Fruit fly (Drosophila melanogaster) whole organism, embryonic: Measurements from ENCODE around the gene Wdfy2.

Experiments
- Aef1 ChIP-seq: fragments of 200-800 bp; sonication (Bioruptor generic); IDR thresholded peaks from 3 replicates; pipeline ENCODE4 v1.3.6; 2022; ENCODE audit warnings: missing biosample characterization, missing genetic modification characterization
- BtbVII ChIP-seq: fragments of 200-800 bp; sonication (Bioruptor generic); optimal IDR thresholded peaks from 3 replicates; lab custom pipeline; 2017; ENCODE audit warnings: missing biosample characterization, mild to moderate bottlenecking, missing genetic modification characterization
- CG10654 ChIP-seq: fragments of 200-800 bp; sonication (Bioruptor generic); optimal IDR thresholded peaks from 2 replicates; lab custom pipeline; 2016; ENCODE audit warnings: missing biosample characterization, missing genetic modification characterization
- CG11093 ChIP-seq: fragments of 200-800 bp; sonication (Bioruptor generic); IDR thresholded peaks from 3 replicates; pipeline ENCODE4 v1.3.6; 2022; ENCODE audit warnings: missing biosample characterization, missing genetic modification characterization
- CG11723 ChIP-seq: fragments of 200-800 bp; sonication (Bioruptor generic); optimal IDR thresholded peaks from 2 replicates; lab custom pipeline; 2017; ENCODE audit warnings: missing biosample characterization, mild to moderate bottlenecking, missing genetic modification characterization
- CG12071 ChIP-seq: fragments of 200-800 bp; sonication (Bioruptor generic); optimal IDR thresholded peaks from 3 replicates; lab custom pipeline; 2018; ENCODE audit warnings: missing biosample characterization, mild to moderate bottlenecking, missing genetic modification characterization
- CG12744 ChIP-seq: fragments of 200-800 bp; sonication (Bioruptor generic); optimal IDR thresholded peaks from 2 replicates; lab custom pipeline; 2016; ENCODE audit warnings: missing biosample characterization, missing genetic modification characterization
- CG12769 ChIP-seq: fragments of 200-800 bp; sonication (Bioruptor generic); optimal IDR thresholded peaks from 2 replicates; lab custom pipeline; 2019; ENCODE audit warnings: missing biosample characterization, mild to moderate bottlenecking, missing genetic modification characterization, moderate library complexity
- CG13123 ChIP-seq: fragments of 200-800 bp; sonication (Bioruptor generic); optimal IDR thresholded peaks from 2 replicates; lab custom pipeline; 2016; ENCODE audit warnings: missing biosample characterization, missing genetic modification characterization
- CG13894 ChIP-seq: fragments of 200-800 bp; sonication (Bioruptor generic); optimal IDR thresholded peaks from 3 replicates; lab custom pipeline; 2018; ENCODE audit warnings: missing biosample characterization, mild to moderate bottlenecking, missing genetic modification characterization, moderate library complexity
- CG14860 ChIP-seq: fragments of 200-800 bp; sonication (Bioruptor generic); IDR thresholded peaks from 3 replicates; pipeline ENCODE4 v1.3.6; 2022; ENCODE audit warnings: missing biosample characterization, missing genetic modification characterization; ENCODE audit not compliant: partially characterized antibody
- CG15269 ChIP-seq: fragments of 200-800 bp; sonication (Bioruptor generic); optimal IDR thresholded peaks from 2 replicates; lab custom pipeline; 2018; ENCODE audit warnings: missing biosample characterization, mild to moderate bottlenecking, missing genetic modification characterization, moderate library complexity
- CG16813 ChIP-seq: fragments of 200-800 bp; sonication (Bioruptor generic); IDR thresholded peaks from 3 replicates; pipeline ENCODE4 v1.3.6; 2022; ENCODE audit warnings: missing biosample characterization, missing genetic modification characterization; ENCODE audit not compliant: partially characterized antibody
- CG2129 ChIP-seq: fragments of 200-800 bp; sonication (Bioruptor generic); IDR thresholded peaks from 2 replicates; pipeline ENCODE4 v1.3.6; 2022; ENCODE audit warnings: missing biosample characterization, missing genetic modification characterization; ENCODE audit not compliant: partially characterized antibody
- CG30403 ChIP-seq: fragments of 200-800 bp; sonication (Bioruptor generic); optimal IDR thresholded peaks from 3 replicates; lab custom pipeline; 2016; ENCODE audit warnings: missing biosample characterization, missing genetic modification characterization
- CG3065 ChIP-seq: fragments of 200-800 bp; sonication (Bioruptor generic); optimal IDR thresholded peaks from 2 replicates; lab custom pipeline; 2016; ENCODE audit warnings: missing biosample characterization, missing genetic modification characterization
- CG3281 ChIP-seq: fragments of 200-800 bp; sonication (Bioruptor generic); optimal IDR thresholded peaks from 3 replicates; lab custom pipeline; 2017; ENCODE audit warnings: missing biosample characterization, mild to moderate bottlenecking, missing genetic modification characterization
- CG4328 ChIP-seq: fragments of 200-800 bp; sonication (Bioruptor generic); optimal IDR thresholded peaks from 3 replicates; lab custom pipeline; 2017; ENCODE audit warnings: missing biosample characterization, missing genetic modification reagents, missing genetic modification characterization
- CG4617 ChIP-seq: fragments of 200-800 bp; sonication (Bioruptor generic); optimal IDR thresholded peaks from 3 replicates; lab custom pipeline; 2016; ENCODE audit warnings: missing biosample characterization, missing genetic modification characterization, borderline replicate concordance
- CG4707 ChIP-seq: fragments of 200-800 bp; sonication (Bioruptor generic); optimal IDR thresholded peaks from 2 replicates; lab custom pipeline; 2018; ENCODE audit warnings: missing biosample characterization, mild to moderate bottlenecking, missing genetic modification characterization, moderate library complexity
- CG4730 ChIP-seq: fragments of 200-800 bp; sonication (Bioruptor generic); IDR thresholded peaks from 2 replicates; pipeline ENCODE4 v1.3.6; 2022; ENCODE audit warnings: missing biosample characterization, missing genetic modification characterization
- CG7556 ChIP-seq: fragments of 200-800 bp; sonication (Bioruptor generic); optimal IDR thresholded peaks from 2 replicates; lab custom pipeline; 2017; ENCODE audit warnings: missing biosample characterization, mild to moderate bottlenecking, missing genetic modification characterization
- CG8281 ChIP-seq: fragments of 200-800 bp; sonication (Bioruptor generic); optimal IDR thresholded peaks from 2 replicates; lab custom pipeline; 2018; ENCODE audit warnings: missing biosample characterization, mild to moderate bottlenecking, missing genetic modification characterization, moderate library complexity
- CG8359 ChIP-seq: fragments of 200-800 bp; sonication (Bioruptor generic); optimal IDR thresholded peaks from 2 replicates; lab custom pipeline; 2017; ENCODE audit warnings: missing biosample characterization, mild to moderate bottlenecking, missing genetic modification characterization, borderline replicate concordance
- CG9609 ChIP-seq: fragments of 200-800 bp; sonication (Bioruptor generic); optimal IDR thresholded peaks from 3 replicates; lab custom pipeline; 2016; ENCODE audit warnings: missing biosample characterization, missing genetic modification characterization
- Doc3 ChIP-seq: fragments of 200-800 bp; sonication (Bioruptor generic); IDR thresholded peaks from 3 replicates; pipeline ENCODE4 v1.3.6; 2022; ENCODE audit warnings: missing biosample characterization, missing genetic modification characterization; ENCODE audit not compliant: partially characterized antibody
- Drgx ChIP-seq: fragments of 200-800 bp; sonication (Bioruptor generic); IDR thresholded peaks from 2 replicates; pipeline ENCODE4 v1.3.6; 2022; ENCODE audit warnings: missing biosample characterization, missing genetic modification characterization
- Eip74EF ChIP-seq, 2 experiments: fragments of 200-800 bp in 1 of 2; fragments of >200 bp in 1 of 2; sonication (Bioruptor generic) in 1 of 2; optimal IDR thresholded peaks; 2 replicates each; lab custom pipeline; 2017 to 2019; ENCODE audit warnings: missing biosample characterization in 2 of 2, missing genetic modification characterization in 2 of 2, mild to moderate bottlenecking in 1 of 2, moderate library complexity in 1 of 2
- Myb ChIP-seq: fragments of 200-800 bp; sonication (Bioruptor generic); optimal IDR thresholded peaks from 2 replicates; lab custom pipeline; 2016; ENCODE audit warnings: missing biosample characterization, missing genetic modification characterization
- NC2β ChIP-seq: fragments of 200-800 bp; sonication (Bioruptor generic); optimal IDR thresholded peaks from 2 replicates; lab custom pipeline; 2016; ENCODE audit warnings: missing biosample characterization, missing genetic modification characterization
- Neu2 ChIP-seq: fragments of 200-800 bp; sonication (Bioruptor generic); optimal IDR thresholded peaks from 3 replicates; lab custom pipeline; 2016; ENCODE audit warnings: missing biosample characterization, missing genetic modification characterization, borderline replicate concordance
- Nf-YA ChIP-seq: fragments of 200-800 bp; sonication (Bioruptor generic); IDR thresholded peaks from 2 replicates; pipeline ENCODE4 v1.3.6; 2022; ENCODE audit warnings: missing biosample characterization, missing genetic modification characterization
- Oli ChIP-seq: fragments of 200-800 bp; sonication (Bioruptor generic); optimal IDR thresholded peaks from 2 replicates; lab custom pipeline; 2018; ENCODE audit warnings: missing biosample characterization, mild to moderate bottlenecking, missing genetic modification characterization, moderate library complexity
- Rfx ChIP-seq: fragments of 200-800 bp; sonication (Bioruptor generic); IDR thresholded peaks from 2 replicates; pipeline ENCODE4 v1.3.6; 2022; ENCODE audit warnings: missing biosample characterization, missing genetic modification characterization
- Spps ChIP-seq: fragments of 200-800 bp; sonication (Bioruptor generic); optimal IDR thresholded peaks from 2 replicates; lab custom pipeline; 2018; ENCODE audit warnings: missing biosample characterization, mild to moderate bottlenecking, missing genetic modification characterization
- Stat92E ChIP-seq, 3 experiments: fragments of >200 bp in 2 of 3; fragments of 200-800 bp in 1 of 3; sonication (Bioruptor generic) in 1 of 3; optimal IDR thresholded peaks; 2 replicates each; lab custom pipeline; 2017 to 2019; ENCODE audit warnings: missing biosample characterization in 3 of 3, missing genetic modification characterization in 3 of 3, mild to moderate bottlenecking in 1 of 3, moderate library complexity in 1 of 3
- bbx ChIP-seq: fragments of 200-800 bp; sonication (Bioruptor generic); IDR thresholded peaks from 2 replicates; pipeline ENCODE4 v1.3.6; 2022; ENCODE audit warnings: missing biosample characterization, missing genetic modification characterization; ENCODE audit not compliant: partially characterized antibody
- btn ChIP-seq: fragments of 200-800 bp; sonication (Bioruptor generic); optimal IDR thresholded peaks from 2 replicates; lab custom pipeline; 2016; ENCODE audit warnings: missing biosample characterization, missing genetic modification characterization
- dysf ChIP-seq: fragments of 200-800 bp; sonication (Bioruptor generic); IDR thresholded peaks from 3 replicates; pipeline ENCODE4 v1.3.6; 2022; ENCODE audit warnings: missing biosample characterization, missing genetic modification characterization
- her ChIP-seq: fragments of 200-800 bp; sonication (Bioruptor generic); optimal IDR thresholded peaks from 2 replicates; lab custom pipeline; 2016; ENCODE audit warnings: missing biosample characterization, missing genetic modification characterization
- mam ChIP-seq: fragments of 200-800 bp; sonication (Bioruptor generic); optimal IDR thresholded peaks from 3 replicates; lab custom pipeline; 2016; ENCODE audit warnings: missing biosample characterization, missing genetic modification characterization
- pfk ChIP-seq: fragments of 200-800 bp; sonication (Bioruptor generic); optimal IDR thresholded peaks from 2 replicates; lab custom pipeline; 2018; ENCODE audit warnings: missing biosample characterization, mild to moderate bottlenecking, missing genetic modification characterization, moderate library complexity
- scrt ChIP-seq: fragments of 200-800 bp; sonication (Bioruptor generic); optimal IDR thresholded peaks from 2 replicates; lab custom pipeline; 2018; ENCODE audit warnings: missing biosample characterization, mild to moderate bottlenecking, missing genetic modification characterization, moderate library complexity
- sqz ChIP-seq: fragments of 200-800 bp; sonication (Bioruptor generic); optimal IDR thresholded peaks from 3 replicates; lab custom pipeline; 2018; ENCODE audit warnings: missing biosample characterization, mild to moderate bottlenecking, missing genetic modification characterization
- trem ChIP-seq: fragments of 200-800 bp; optimal IDR thresholded peaks from 3 replicates; lab custom pipeline; 2019; ENCODE audit warnings: missing biosample characterization, mild to moderate bottlenecking, missing genetic modification characterization, moderate library complexity
- wdn ChIP-seq: fragments of 200-800 bp; sonication (Bioruptor generic); IDR thresholded peaks from 2 replicates; pipeline ENCODE4 v1.3.6; 2022; ENCODE audit warnings: missing biosample characterization, missing genetic modification characterization
- zfh1 ChIP-seq: fragments of 200-800 bp; sonication (Bioruptor generic); IDR thresholded peaks from 3 replicates; pipeline ENCODE4 v1.3.6; 2022; ENCODE audit warnings: missing biosample characterization, missing genetic modification characterization

Wdfy2 gene

dm6 chr2L:10413251-10414127 is 9.6 kb upstream of the Wdfy2 start, which contains the start of the genes CG5355 and Klp31E (continued):
- TF ChIP-seq CG15269 (peak; percentile 79), CG16813 (GFP tag; lab: Robert Waterston, UW) (peak; percentile 68), CG2129 (GFP tag; lab: Robert Waterston, UW) (no peak; the same call in 1 of the 2 replicates), CG4707 (GFP tag; lab: Kevin White, UChicago) (no peak), bbx (GFP tag; lab: Robert Waterston, UW) (peak; percentile 76), sqz (no peak), Neu2 (GFP tag; lab: Kevin White, UChicago) (peak; percentile 87), CG4328 (GFP tag; lab: Kevin White, UChicago) (peak; percentile 69), Spps (tag; lab: Kevin White, UChicago) (peak; percentile 27), CG9609 (peak; percentile 37), CG8359 (GFP tag; lab: Kevin White, UChicago) (peak; percentile 14), Rfx (GFP tag; lab: Robert Waterston, UW) (peak; percentile 53), CG4730 (no peak), Aef1 (0 out of 3 replicates have a peak, but pooled peaks have one; percentile 26), Eip74EF (GFP tag; optimal IDR thresholded peaks at IDR 0.05; lab: Kevin White, UChicago) (no peak), CG3065 (GFP tag; lab: Kevin White, UChicago) (no peak), CG3281 (GFP tag; lab: Kevin White, UChicago) (peak; percentile 64), trem (tag; lab: Kevin White, UChicago) (peak; percentile 39), Drgx (GFP tag; lab: Robert Waterston, UW) (peak; percentile 37), her (GFP tag; lab: Kevin White, UChicago) (no peak), wdn (no peak), mam (GFP tag; lab: Kevin White, UChicago) (peak; percentile 57), NC2β (no peak), CG30403 (GFP tag; lab: Kevin White, UChicago) (peak; percentile 79), btn (GFP tag; lab: Kevin White, UChicago) (no peak), Nf-YA (GFP tag; lab: Robert Waterston, UW) (no peak), CG13123 (GFP tag; lab: Kevin White, UChicago) (peak; percentile 2), CG4617 (GFP tag; lab: Kevin White, UChicago) (peak; percentile 6), zfh1 (peak; percentile 57; the same call in 2 of the 3 replicates), CG8281 (tag; lab: Kevin White, UChicago) (no peak), CG12769 (peak; percentile 46), CG7556 (GFP tag; lab: Kevin White, UChicago) (peak; percentile 84), dysf (GFP tag; lab: Robert Waterston, UW) (peak; percentile 61; the same call in 2 of the 3 replicates), BtbVII (GFP tag; lab: Kevin White, UChicago) (peak; percentile 56), Oli (tag; lab: Kevin White, UChicago) (peak; percentile 75), CG12071 (GFP tag; lab: Kevin White, UChicago) (no peak), CG12744 (GFP tag; lab: Kevin White, UChicago) (no peak), pfk (GFP tag; lab: Kevin White, UChicago) (peak; percentile 41), CG13894 (tag; lab: Kevin White, UChicago) (no peak), Doc3 (GFP tag; lab: Robert Waterston, UW) (peak; percentile 72), CG10654 (GFP tag; lab: Kevin White, UChicago) (peak; percentile 61), CG11723 (GFP tag; lab: Kevin White, UChicago) (peak; percentile 49), scrt (GFP tag; lab: Kevin White, UChicago) (peak; percentile 63), Stat92E (GFP tag; optimal IDR thresholded peaks at IDR 0.05; lab: Kevin White, UChicago) (no peak), CG11093 (GFP tag; lab: Robert Waterston, UW) (no peak), CG14860 (GFP tag; lab: Robert Waterston, UW) (peak; percentile 47; the same call in 1 of the 3 replicates), Myb (GFP tag; lab: Kevin White, UChicago) (peak; percentile 11)
